Fruit fly (Drosophila melanogaster) whole organism, embryonic: ENCODE data around the gene CG13481.

Experiments used
- CG10274 ChIP-seq: fragments of 200-800 bp; sonication (Bioruptor generic); optimal IDR thresholded peaks from 3 replicates; lab custom pipeline; 2017; ENCODE audit warnings: missing biosample characterization, mild to moderate bottlenecking, missing genetic modification characterization
- CG12659 ChIP-seq: fragments of 200-800 bp; sonication (Bioruptor generic); optimal IDR thresholded peaks from 3 replicates; lab custom pipeline; 2017; ENCODE audit warnings: mild to moderate bottlenecking, missing biosample characterization, missing genetic modification reagents, missing genetic modification characterization
- CG12744 ChIP-seq: fragments of 200-800 bp; sonication (Bioruptor generic); optimal IDR thresholded peaks from 2 replicates; lab custom pipeline; 2016; ENCODE audit warnings: missing biosample characterization, missing genetic modification characterization
- CG13894 ChIP-seq: fragments of 200-800 bp; sonication (Bioruptor generic); optimal IDR thresholded peaks from 3 replicates; lab custom pipeline; 2018; ENCODE audit warnings: missing biosample characterization, mild to moderate bottlenecking, missing genetic modification characterization, moderate library complexity
- CG14050 ChIP-seq: fragments of 200-800 bp; sonication (Bioruptor generic); IDR thresholded peaks from 3 replicates; pipeline ENCODE4 v1.3.6; 2022; ENCODE audit warnings: missing biosample characterization, missing genetic modification characterization
- CG14965 ChIP-seq: fragments of 200-800 bp; sonication (Bioruptor generic); optimal IDR thresholded peaks from 2 replicates; lab custom pipeline; 2016; ENCODE audit warnings: missing biosample characterization, missing genetic modification characterization, borderline replicate concordance
- CG15479 ChIP-seq: fragments of 200-800 bp; sonication (Bioruptor generic); optimal IDR thresholded peaks from 3 replicates; lab custom pipeline; 2019; ENCODE audit warnings: missing biosample characterization, mild to moderate bottlenecking, missing genetic modification characterization, moderate library complexity
- CG16779 ChIP-seq: fragments of 200-800 bp; sonication (Bioruptor generic); IDR thresholded peaks from 2 replicates; pipeline ENCODE4 v1.3.6; 2022; ENCODE audit warnings: missing biosample characterization, missing genetic modification characterization
- CG18011 ChIP-seq: fragments of 200-800 bp; sonication (Bioruptor generic); optimal IDR thresholded peaks from 2 replicates; lab custom pipeline; 2017; ENCODE audit warnings: missing biosample characterization, missing genetic modification characterization, mild to moderate bottlenecking, moderate library complexity, missing genotype
- CG18619 ChIP-seq: fragments of 200-800 bp; sonication (Bioruptor generic); optimal IDR thresholded peaks from 3 replicates; lab custom pipeline; 2017; ENCODE audit warnings: missing biosample characterization, mild to moderate bottlenecking, missing genetic modification characterization
- CG2116 ChIP-seq: fragments of 200-800 bp; sonication (Bioruptor generic); optimal IDR thresholded peaks from 3 replicates; lab custom pipeline; 2018; ENCODE audit warnings: missing biosample characterization, mild to moderate bottlenecking, missing genetic modification characterization
- CG2199 ChIP-seq: fragments of 200-800 bp; sonication (Bioruptor generic); IDR thresholded peaks from 3 replicates; pipeline ENCODE4 v1.3.6; 2022; ENCODE audit warnings: missing biosample characterization, missing genetic modification characterization
- CG30431 ChIP-seq: fragments of 200-800 bp; sonication (Bioruptor generic); optimal IDR thresholded peaks from 2 replicates; lab custom pipeline; 2017; ENCODE audit warnings: missing biosample characterization, missing genetic modification characterization
- CG3726 ChIP-seq: fragments of 200-800 bp; sonication (Bioruptor generic); IDR thresholded peaks from 3 replicates; pipeline ENCODE4, ENCODE4 v1.3.6; 2022; ENCODE audit warnings: missing biosample characterization, missing genetic modification characterization
- CG7271 ChIP-seq: fragments of 200-800 bp; sonication (Bioruptor generic); optimal IDR thresholded peaks from 2 replicates; lab custom pipeline; 2018; ENCODE audit warnings: missing biosample characterization, mild to moderate bottlenecking, missing genetic modification characterization, moderate library complexity
- CG7556 ChIP-seq: fragments of 200-800 bp; sonication (Bioruptor generic); optimal IDR thresholded peaks from 2 replicates; lab custom pipeline; 2017; ENCODE audit warnings: missing biosample characterization, mild to moderate bottlenecking, missing genetic modification characterization
- CG7745 ChIP-seq: fragments of 200-800 bp; sonication (Bioruptor generic); optimal IDR thresholded peaks from 2 replicates; lab custom pipeline; 2018; ENCODE audit warnings: missing biosample characterization, mild to moderate bottlenecking, missing genetic modification characterization, moderate library complexity
- CG8359 ChIP-seq: fragments of 200-800 bp; sonication (Bioruptor generic); optimal IDR thresholded peaks from 2 replicates; lab custom pipeline; 2017; ENCODE audit warnings: missing biosample characterization, mild to moderate bottlenecking, missing genetic modification characterization, borderline replicate concordance
- Elba2 ChIP-seq: fragments of 200-800 bp; sonication (Bioruptor generic); optimal IDR thresholded peaks from 3 replicates; lab custom pipeline; 2016; ENCODE audit warnings: missing biosample characterization, missing genetic modification characterization
- Ets65A ChIP-seq: fragments of 200-800 bp; sonication (Bioruptor generic); peaks from one replicate; lab custom pipeline; 2016; ENCODE audit warnings: missing biosample characterization, missing genetic modification characterization
- Hr3 ChIP-seq: fragments of 200-800 bp; sonication (Bioruptor generic); optimal IDR thresholded peaks from 3 replicates; lab custom pipeline; 2016; ENCODE audit warnings: missing biosample characterization, missing genetic modification characterization
- Nf-YA ChIP-seq: fragments of 200-800 bp; sonication (Bioruptor generic); IDR thresholded peaks from 2 replicates; pipeline ENCODE4 v1.3.6; 2022; ENCODE audit warnings: missing biosample characterization, missing genetic modification characterization
- Opbp ChIP-seq: fragments of 200-800 bp; sonication (Bioruptor generic); IDR thresholded peaks from 3 replicates; pipeline ENCODE4 v1.3.6; 2022; ENCODE audit warnings: missing biosample characterization, missing genetic modification characterization; ENCODE audit not compliant: partially characterized antibody
- Optix ChIP-seq: fragments of 200-800 bp; sonication (Bioruptor generic); IDR thresholded peaks from 3 replicates; pipeline ENCODE4 v1.3.6; 2022; ENCODE audit warnings: missing biosample characterization, missing genetic modification characterization
- Ssrp ChIP-seq: fragments of 200-800 bp; sonication (Bioruptor generic); optimal IDR thresholded peaks from 2 replicates; lab custom pipeline; 2018; ENCODE audit warnings: missing biosample characterization, mild to moderate bottlenecking, missing genetic modification characterization, moderate library complexity
- Taf1 ChIP-seq: fragments of 200-800 bp; sonication (Bioruptor generic); IDR thresholded peaks from 2 replicates; pipeline ENCODE4 v1.3.6; 2022; ENCODE audit warnings: missing biosample characterization, missing genetic modification characterization
- chm ChIP-seq: fragments of 200-800 bp; sonication (Bioruptor generic); IDR thresholded peaks from 2 replicates; pipeline ENCODE4 v1.3.6; 2022; ENCODE audit warnings: missing biosample characterization, missing genetic modification characterization
- ems ChIP-seq: fragments of 200-800 bp; sonication (Bioruptor generic); optimal IDR thresholded peaks from 3 replicates; lab custom pipeline; 2016; ENCODE audit warnings: missing biosample characterization, missing genetic modification characterization
- exex ChIP-seq: fragments of 200-800 bp; sonication (Bioruptor generic); optimal IDR thresholded peaks from 4 replicates; lab custom pipeline; 2018; ENCODE audit warnings: missing biosample characterization, mild to moderate bottlenecking, missing genetic modification characterization, moderate library complexity
- eyg ChIP-seq: fragments of 200-800 bp; sonication (Bioruptor generic); optimal IDR thresholded peaks from 3 replicates; lab custom pipeline; 2016; ENCODE audit warnings: missing biosample characterization, missing genetic modification characterization
- grn ChIP-seq: fragments of 200-800 bp; sonication (Bioruptor generic); optimal IDR thresholded peaks from 3 replicates; lab custom pipeline; 2017; ENCODE audit warnings: missing biosample characterization, missing genetic modification characterization
- insv ChIP-seq, 2 experiments: fragments of 200-800 bp; sonication (Bioruptor generic); optimal IDR thresholded peaks; 3 replicates each; lab custom pipeline; 2016 to 2018; ENCODE audit warnings: missing biosample characterization in 2 of 2, missing genetic modification characterization in 2 of 2
- lov ChIP-seq, 2 experiments: fragments of 200-800 bp in 1 of 2; fragments of >200 bp in 1 of 2; sonication (Bioruptor generic) in 1 of 2; IDR thresholded peaks in 1 of 2; optimal IDR thresholded peaks in 1 of 2; 2 replicates in 1 of 2; 3 replicates in 1 of 2; pipeline versions ENCODE4 v1.3.6 to Lab custom; 2017 to 2022; ENCODE audit warnings: missing biosample characterization in 1 of 2, missing genetic modification characterization in 1 of 2
- nau ChIP-seq: fragments of 200-800 bp; sonication (Bioruptor generic); optimal IDR thresholded peaks from 3 replicates; lab custom pipeline; 2017; ENCODE audit warnings: missing biosample characterization, mild to moderate bottlenecking, missing genetic modification characterization, missing genetic modification reagents
- odd ChIP-seq: fragments of 200-800 bp; sonication (Bioruptor generic); optimal IDR thresholded peaks from 2 replicates; lab custom pipeline; 2017; ENCODE audit warnings: missing biosample characterization, mild to moderate bottlenecking, missing genetic modification characterization
- org-1 ChIP-seq: fragments of 200-800 bp; sonication (Bioruptor generic); optimal IDR thresholded peaks from 2 replicates; lab custom pipeline; 2017; ENCODE audit warnings: missing biosample characterization, missing genetic modification characterization
- pan ChIP-seq, 4 experiments: fragments of >200 bp in 3 of 4; fragments of 200-800 bp in 1 of 4; sonication (Bioruptor generic) in 1 of 4; optimal IDR thresholded peaks in 3 of 4; IDR thresholded peaks in 1 of 4; 2 replicates each; pipeline versions ENCODE4 v1.3.6 to Lab custom; 2017 to 2022; ENCODE audit warnings: missing biosample characterization in 2 of 4, missing genetic modification characterization in 2 of 4, mixed read lengths in 1 of 4
- phol ChIP-seq: fragments of 200-800 bp; sonication (Bioruptor generic); optimal IDR thresholded peaks from 3 replicates; lab custom pipeline; 2018; ENCODE audit warnings: missing biosample characterization, mild to moderate bottlenecking, missing genetic modification characterization, moderate library complexity
- pum ChIP-seq: fragments of 200-800 bp; sonication (Bioruptor generic); optimal IDR thresholded peaks from 2 replicates; lab custom pipeline; 2016; ENCODE audit warnings: missing biosample characterization, missing genetic modification characterization
- pzg ChIP-seq: fragments of 200-800 bp; sonication (Bioruptor generic); optimal IDR thresholded peaks from 3 replicates; lab custom pipeline; 2018; ENCODE audit warnings: missing biosample characterization, mild to moderate bottlenecking, missing genetic modification characterization, moderate library complexity
- sd ChIP-seq: fragments of 200-800 bp; sonication (Bioruptor generic); optimal IDR thresholded peaks from 3 replicates; lab custom pipeline; 2018; ENCODE audit warnings: missing biosample characterization, mild to moderate bottlenecking, missing genetic modification characterization, moderate library complexity
- stwl ChIP-seq: fragments of 200-800 bp; sonication (Bioruptor generic); optimal IDR thresholded peaks from 3 replicates; lab custom pipeline; 2018; ENCODE audit warnings: missing biosample characterization, mild to moderate bottlenecking, missing genetic modification characterization, moderate library complexity
- trem ChIP-seq: fragments of 200-800 bp; optimal IDR thresholded peaks from 3 replicates; lab custom pipeline; 2019; ENCODE audit warnings: missing biosample characterization, mild to moderate bottlenecking, missing genetic modification characterization, moderate library complexity
- zen ChIP-seq: fragments of 200-800 bp; sonication (Bioruptor generic); optimal IDR thresholded peaks from 3 replicates; lab custom pipeline; 2018; ENCODE audit warnings: missing biosample characterization, mild to moderate bottlenecking, missing genetic modification characterization, moderate library complexity

CG13481 gene

dm6 chr3L:14408734-14409133, 39.2 kb upstream of the CG13481 start:
- TF ChIP-seq stwl (tag; lab: Kevin White, UChicago) (peak; percentile 99), CG13894 (tag; lab: Kevin White, UChicago) (no peak), Elba2 (GFP tag; lab: Kevin White, UChicago) (peak; percentile 66), CG2116 (GFP tag; lab: Kevin White, UChicago) (peak; percentile 94), Taf1 (no peak), zen (tag; lab: Kevin White, UChicago) (peak; percentile 65), odd (GFP tag; lab: Kevin White, UChicago) (no peak), Nf-YA (GFP tag; lab: Robert Waterston, UW) (no peak), insv (GFP tag; optimal IDR thresholded peaks at IDR 0.05; lab: Kevin White, UChicago) (peak in 1 of 2 experiments; percentile 72), CG30431 (GFP tag; lab: Kevin White, UChicago) (no peak), trem (tag; lab: Kevin White, UChicago) (peak; percentile 96), CG7271 (peak; percentile 4)

- TF ChIP-seq CG12659 (GFP tag; lab: Kevin White, UChicago) (no peak), pzg (no peak), CG10274 (GFP tag; lab: Kevin White, UChicago) (no peak), CG3726 (GFP tag; lab: Robert Waterston, UW) (0 out of 3 replicates have a peak, but pooled peaks have one; percentile 51), CG14965 (no peak), zen (tag; lab: Kevin White, UChicago) (peak; percentile 7), Ets65A (peak; percentile 34), grn (GFP tag; lab: Kevin White, UChicago) (no peak), Hr3 (GFP tag; lab: Kevin White, UChicago) (no peak), CG14050 (no peak), Ssrp (no peak), Optix (GFP tag; lab: Robert Waterston, UW) (no peak), lov (optimal IDR thresholded peaks at IDR 0.05; lab: Kevin White, UChicago) (no peak), lov (GFP tag; IDR thresholded peaks at IDR 0.05; lab: Robert Waterston, UW) (no peak), pum (no peak), Opbp (GFP tag; lab: Robert Waterston, UW) (no peak), nau (GFP tag; lab: Kevin White, UChicago) (no peak), CG18011 (GFP tag; lab: Kevin White, UChicago) (no peak), sd (no peak), CG7745 (tag; lab: Kevin White, UChicago) (no peak), CG15479 (GFP tag; lab: Kevin White, UChicago) (peak; percentile 89), ems (no peak), pan (optimal IDR thresholded peaks at IDR 0.05; lab: Kevin White, UChicago) (no peak), pan (GFP tag; optimal IDR thresholded peaks at IDR 0.05 in 1 of 2, IDR thresholded peaks at IDR 0.05 in 1 of 2) (no peak), CG8359 (GFP tag; lab: Kevin White, UChicago) (no peak), phol (tag; lab: Kevin White, UChicago) (no peak)
- TF ChIP-seq, all 482 proteins: peak for 4
Observed at dm6 chr3L:14406613-14407012, 37.1 kb upstream of the CG13481 start.

- TF ChIP-seq CG2199 (GFP tag; lab: Robert Waterston, UW) = 0 out of 3 replicates have a peak, but pooled peaks have one; percentile 66
- no peak for TF ChIP-seq eyg (GFP tag; lab: Kevin White, UChicago)
- no peak for TF ChIP-seq CG7556 (GFP tag; lab: Kevin White, UChicago)
- peak; percentile 18 for TF ChIP-seq exex
- TF ChIP-seq CG12744 = no peak
- no peak for TF ChIP-seq CG16779 (GFP tag; lab: Robert Waterston, UW)
- no peak for TF ChIP-seq org-1 (GFP tag; lab: Kevin White, UChicago)
- TF ChIP-seq Optix (GFP tag; lab: Robert Waterston, UW) = no peak
- no peak for TF ChIP-seq chm (GFP tag; lab: Robert Waterston, UW)
- no peak for TF ChIP-seq CG18619
- TF ChIP-seq, all 482 proteins: peak for 2
Observed at dm6 chr3L:14402632-14403031, 33.1 kb upstream of the CG13481 start, which contains the start of gene CG3868. Gene CG3868 (minus strand): TSS chr3L:14402725.
